Worm (Caenorhabditis elegans) whole organism, L4/young adult: ENCODE results near the gene fbxa-135.

Experiments
- W03F9.2 ChIP-seq: fragments of 150-350 bp; optimal IDR thresholded peaks from 2 replicates; lab custom pipeline; 2014; ENCODE audit warnings: missing biosample characterization, missing genetic modification characterization
- dao-5 ChIP-seq: sonication (generic microtip); optimal IDR thresholded peaks from 2 replicates; lab custom pipeline; 2016; ENCODE audit warnings: missing genotype, missing genetic modification characterization, moderate library complexity, missing compliant biosample characterization
- him-1 ChIP-seq: sonication (generic microtip); optimal IDR thresholded peaks from 2 replicates; lab custom pipeline; 2016; ENCODE audit warnings: missing genotype, missing genetic modification reagents, missing genetic modification characterization, missing compliant biosample characterization

DNA sequence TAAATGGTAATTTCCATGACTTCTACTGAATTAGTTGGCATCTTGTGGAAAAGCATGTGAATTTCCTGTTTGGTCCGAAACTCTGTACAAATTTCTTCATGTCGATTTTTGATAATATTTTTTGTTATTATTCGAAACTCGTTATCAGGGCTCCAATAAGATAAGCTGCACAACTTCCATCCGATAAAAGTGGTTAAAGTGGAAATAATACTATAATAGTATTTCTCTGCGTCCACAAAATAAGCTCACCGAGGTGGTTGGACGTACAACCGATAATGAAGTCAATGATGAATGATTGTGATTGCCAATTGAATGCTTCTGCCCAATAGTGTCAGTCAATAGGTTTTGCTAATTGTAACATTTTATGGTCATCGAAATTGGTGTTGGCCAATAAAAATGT is 46.3 kb downstream of the fbxa-135 start, which contains the start of gene T26H5.4:
- TF ChIP-seq dao-5 (tag; lab: Kevin White, UChicago) (no peak), him-1 (tag; lab: Kevin White, UChicago) (no peak), W03F9.2 (tag; lab: Kevin White, UChicago) (no peak)
